Worm (Caenorhabditis elegans) whole organism, L2 larva: ENCODE measurements around the gene dnj-8.

Experiments used
- C34F6.9 ChIP-seq: fragments of 150-350 bp; optimal IDR thresholded peaks from 2 replicates; lab custom pipeline; 2014; ENCODE audit warnings: missing biosample characterization, missing genetic modification characterization
- F13H6.1 ChIP-seq: sonication (generic microtip); optimal IDR thresholded peaks from 2 replicates; lab custom pipeline; 2016; ENCODE audit warnings: missing genetic modification characterization, missing compliant biosample characterization
- R02D3.7 ChIP-seq: fragments of 150-350 bp; optimal IDR thresholded peaks from 2 replicates; lab custom pipeline; 2014; ENCODE audit warnings: missing biosample characterization, missing genetic modification characterization
- ZK546.5 ChIP-seq: sonication (generic microtip); optimal IDR thresholded peaks from 2 replicates; lab custom pipeline; 2017; ENCODE audit warnings: missing biosample characterization, missing genetic modification characterization
- alr-1 ChIP-seq: fragments of 150-350 bp; optimal IDR thresholded peaks from 2 replicates; lab custom pipeline; 2014; ENCODE audit warnings: missing biosample characterization, missing genetic modification characterization
- aly-2 ChIP-seq: fragments of 150-350 bp; optimal IDR thresholded peaks from 2 replicates; lab custom pipeline; 2014; ENCODE audit warnings: missing biosample characterization, missing genetic modification characterization
- ama-1 ChIP-seq: fragments of 150-350 bp; optimal IDR thresholded peaks from 2 replicates; lab custom pipeline; 2018; ENCODE audit warnings: inconsistent platforms
- ceh-82 ChIP-seq: fragments of 150-350 bp; optimal IDR thresholded peaks from 2 replicates; lab custom pipeline; 2014; ENCODE audit warnings: missing biosample characterization, missing genetic modification characterization
- egl-27 ChIP-seq: sonication (generic microtip); optimal IDR thresholded peaks from 3 replicates; lab custom pipeline; 2017; ENCODE audit warnings: missing biosample characterization, missing genetic modification reagents, missing genetic modification characterization
- elt-1 ChIP-seq: fragments of 150-350 bp; optimal IDR thresholded peaks from 2 replicates; lab custom pipeline; 2014; ENCODE audit warnings: missing biosample characterization, missing genetic modification characterization
- fos-1 ChIP-seq: fragments of 150-350 bp; optimal IDR thresholded peaks from 2 replicates; lab custom pipeline; 2014; ENCODE audit warnings: missing biosample characterization, missing genetic modification characterization
- gmeb-1 ChIP-seq: fragments of 150-350 bp; optimal IDR thresholded peaks from 2 replicates; lab custom pipeline; 2014; ENCODE audit warnings: missing biosample characterization, missing genetic modification characterization
- lin-11 ChIP-seq: fragments of 150-350 bp; sonication (generic microtip); optimal IDR thresholded peaks from 2 replicates; lab custom pipeline; 2014; ENCODE audit warnings: missing biosample characterization, missing genetic modification characterization, inconsistent platforms, mixed read lengths
- lin-13 ChIP-seq: fragments of 150-350 bp; optimal IDR thresholded peaks from 2 replicates; lab custom pipeline; 2014; ENCODE audit warnings: missing biosample characterization, missing genetic modification reagents, missing genetic modification characterization
- lin-39 ChIP-seq: fragments of 150-350 bp; optimal IDR thresholded peaks from 2 replicates; lab custom pipeline; 2014; ENCODE audit warnings: missing biosample characterization, missing genetic modification reagents, missing genetic modification characterization
- lsy-2 ChIP-seq, 2 experiments: fragments of 150-350 bp in 1 of 2; sonication (generic microtip) in 1 of 2; optimal IDR thresholded peaks; 2 replicates each; lab custom pipeline; 2014 to 2017; ENCODE audit warnings: missing biosample characterization in 2 of 2, missing genetic modification characterization in 2 of 2
- mab-5 ChIP-seq: fragments of 150-350 bp; optimal IDR thresholded peaks from 2 replicates; lab custom pipeline; 2014; ENCODE audit warnings: missing biosample characterization, missing genetic modification characterization
- mbf-1 ChIP-seq: sonication (generic microtip); optimal IDR thresholded peaks from 2 replicates; lab custom pipeline; 2017; ENCODE audit warnings: missing biosample characterization, missing genetic modification characterization
- mdl-1 ChIP-seq, 2 experiments: fragments of 150-350 bp in 1 of 2; sonication (generic microtip) in 1 of 2; optimal IDR thresholded peaks; 2 replicates each; lab custom pipeline; 2017; ENCODE audit warnings: missing biosample characterization in 2 of 2, missing genetic modification characterization in 2 of 2
- nhr-11 ChIP-seq: fragments of 150-350 bp; optimal IDR thresholded peaks from 2 replicates; lab custom pipeline; 2014; ENCODE audit warnings: missing biosample characterization, missing genetic modification characterization
- nhr-129 ChIP-seq: fragments of 150-350 bp; optimal IDR thresholded peaks from 2 replicates; lab custom pipeline; 2014; ENCODE audit warnings: missing biosample characterization, missing genetic modification characterization
- nhr-21 ChIP-seq: fragments of 150-350 bp; optimal IDR thresholded peaks from 2 replicates; lab custom pipeline; 2014; ENCODE audit warnings: missing biosample characterization, missing genetic modification characterization
- nhr-237 ChIP-seq: fragments of 150-350 bp; optimal IDR thresholded peaks from 2 replicates; lab custom pipeline; 2014; ENCODE audit warnings: missing biosample characterization, missing genetic modification characterization
- nhr-6 ChIP-seq: fragments of 150-350 bp; optimal IDR thresholded peaks from 2 replicates; lab custom pipeline; 2014; ENCODE audit warnings: missing biosample characterization, missing genetic modification characterization
- peb-1 ChIP-seq: fragments of 150-350 bp; optimal IDR thresholded peaks from 2 replicates; lab custom pipeline; 2014; ENCODE audit warnings: missing biosample characterization, missing genetic modification characterization
- sem-4 ChIP-seq: fragments of 150-350 bp; optimal IDR thresholded peaks from 2 replicates; lab custom pipeline; 2014; ENCODE audit warnings: missing biosample characterization, missing genetic modification reagents, missing genetic modification characterization
- skn-1 ChIP-seq: sonication (generic microtip); optimal IDR thresholded peaks from 2 replicates; lab custom pipeline; 2017; ENCODE audit warnings: missing biosample characterization, missing genetic modification characterization
- sma-3 ChIP-seq: sonication (generic microtip); optimal IDR thresholded peaks from 2 replicates; lab custom pipeline; 2016; ENCODE audit warnings: missing genetic modification reagents, missing genetic modification characterization, missing compliant biosample characterization
- sma-9 ChIP-seq, 2 experiments: fragments of 150-350 bp in 1 of 2; sonication (generic microtip) in 1 of 2; optimal IDR thresholded peaks; 2 replicates each; lab custom pipeline; 2014 to 2016; ENCODE audit warnings: missing genetic modification characterization in 2 of 2, mild to moderate bottlenecking in 1 of 2, missing biosample characterization in 1 of 2, missing compliant biosample characterization in 1 of 2, missing genetic modification reagents in 1 of 2, moderate library complexity in 1 of 2
- snpc-4 ChIP-seq: fragments of 150-350 bp; optimal IDR thresholded peaks from 2 replicates; lab custom pipeline; 2014; ENCODE audit warnings: missing biosample characterization, missing genetic modification characterization
- unc-39 ChIP-seq: fragments of 150-350 bp; optimal IDR thresholded peaks from 2 replicates; lab custom pipeline; 2014; ENCODE audit warnings: missing biosample characterization, missing genetic modification characterization
- unc-62 ChIP-seq: fragments of 150-350 bp; optimal IDR thresholded peaks from 2 replicates; lab custom pipeline; 2014; ENCODE audit warnings: missing biosample characterization, missing genetic modification reagents, missing genetic modification characterization
- ztf-1 ChIP-seq: fragments of 200-800 bp; sonication (Bioruptor generic); conservative IDR thresholded peaks from 2 replicates; pipeline ENCODE4 v1.3.6; 2022; ENCODE audit warnings: missing genetic modification characterization, missing compliant biosample characterization
- ztf-11 ChIP-seq: sonication (generic microtip); optimal IDR thresholded peaks from 2 replicates; lab custom pipeline; 2017; ENCODE audit warnings: missing biosample characterization, missing genetic modification characterization
- ztf-4 ChIP-seq: fragments of 150-350 bp; optimal IDR thresholded peaks from 2 replicates; lab custom pipeline; 2014; ENCODE audit warnings: missing biosample characterization, missing genetic modification characterization

Gene dnj-8

ce11 chrII:6609315-6609842 is 11.5 kb upstream of the dnj-8 start, which contains the start of gene epg-5:
Gene epg-5 (minus strand): TSS chrII:6609365.
- TF ChIP-seq ztf-11 (tag; lab: Kevin White, UChicago), result no peak
- TF ChIP-seq lin-39 (tag; lab: Kevin White, UChicago), result no peak
- TF ChIP-seq nhr-129 (tag; lab: Kevin White, UChicago), result peak; percentile 59
- peak in 1 of 2 experiments; percentile 61 for TF ChIP-seq lsy-2 (tag; optimal IDR thresholded peaks at IDR 0.05; lab: Kevin White, UChicago)
- TF ChIP-seq fos-1 (tag; lab: Kevin White, UChicago), result peak; percentile 47
- no peak for TF ChIP-seq aly-2 (tag; lab: Kevin White, UChicago)
- TF ChIP-seq mbf-1 (tag; lab: Kevin White, UChicago), result no peak
- peak; percentile 6 for TF ChIP-seq lin-11 (tag; lab: Kevin White, UChicago)
- TF ChIP-seq C34F6.9, result peak; percentile 67
- no peak for TF ChIP-seq R02D3.7 (tag; lab: Kevin White, UChicago)
- peak in 1 of 2 experiments; percentile 19 for TF ChIP-seq mdl-1 (tag; optimal IDR thresholded peaks at IDR 0.05; lab: Kevin White, UChicago)
- no peak for TF ChIP-seq egl-27 (tag; lab: Kevin White, UChicago)
- TF ChIP-seq lin-13 (GFP tag; lab: Kevin White, UChicago), result no peak

ce11 chrII:6608626-6609025 is 10.7 kb upstream of the dnj-8 start:
- no peak for TF ChIP-seq peb-1 (tag; lab: Kevin White, UChicago)
- no peak for TF ChIP-seq snpc-4 (tag; lab: Kevin White, UChicago)

ce11 chrII:6600973-6601372 is 3.1 kb upstream of the dnj-8 start, which contains the start of gene vps-33.2:
Gene vps-33.2 (plus strand): TSS chrII:6601216.
- TF ChIP-seq nhr-129 (tag; lab: Kevin White, UChicago) (peak; percentile 35), nhr-21 (tag; lab: Kevin White, UChicago) (no peak), C34F6.9 (peak; percentile 59), sma-3 (GFP tag; lab: Kevin White, UChicago) (peak; percentile 20), ztf-1 (GFP tag; lab: Robert Waterston, UW) (no peak), ceh-82 (tag; lab: Kevin White, UChicago) (no peak), mbf-1 (tag; lab: Kevin White, UChicago) (no peak), sma-9 (GFP tag; optimal IDR thresholded peaks at IDR 0.05; lab: Kevin White, UChicago) (peak; percentile 58), sma-9 (tag; optimal IDR thresholded peaks at IDR 0.05; lab: Kevin White, UChicago) (no peak), peb-1 (tag; lab: Kevin White, UChicago) (no peak), gmeb-1 (tag; lab: Kevin White, UChicago) (peak; percentile 48), lsy-2 (tag; optimal IDR thresholded peaks at IDR 0.05; lab: Kevin White, UChicago) (peak; percentile 27 to 58), lin-39 (tag; lab: Kevin White, UChicago) (no peak), F13H6.1 (tag; lab: Kevin White, UChicago) (peak; percentile 46), fos-1 (tag; lab: Kevin White, UChicago) (peak; percentile 23), lin-13 (GFP tag; lab: Kevin White, UChicago) (no peak), lin-11 (tag; lab: Kevin White, UChicago) (peak; percentile 22)

ce11 chrII:6597507-6597906 is 373 bp downstream of the dnj-8 start:
- TF ChIP-seq ztf-4 (tag; lab: Kevin White, UChicago), result no peak
- TF ChIP-seq alr-1 (tag; lab: Kevin White, UChicago), result no peak
- TF ChIP-seq sma-9 (GFP tag; optimal IDR thresholded peaks at IDR 0.05; lab: Kevin White, UChicago), result no peak
- no peak for TF ChIP-seq sma-9 (tag; optimal IDR thresholded peaks at IDR 0.05; lab: Kevin White, UChicago)
- TF ChIP-seq sem-4 (tag; lab: Kevin White, UChicago), result no peak
- no peak for TF ChIP-seq unc-62 (GFP tag; lab: Kevin White, UChicago)
- TF ChIP-seq nhr-129 (tag; lab: Kevin White, UChicago), result no peak
- no peak for TF ChIP-seq mab-5 (tag; lab: Kevin White, UChicago)

ce11 chrII:6594151-6594550 is 3.7 kb downstream of the dnj-8 start, which contains the start of gene aipr-1:
Gene aipr-1 (minus strand): TSS chrII:6594251.
- TF ChIP-seq unc-62 (GFP tag; lab: Kevin White, UChicago), result no peak
- TF ChIP-seq unc-39 (tag; lab: Kevin White, UChicago), result no peak
- TF ChIP-seq nhr-237 (tag; lab: Kevin White, UChicago), result no peak
- TF ChIP-seq nhr-6 (tag; lab: Kevin White, UChicago), result no peak
- TF ChIP-seq sma-9 (GFP tag; optimal IDR thresholded peaks at IDR 0.05; lab: Kevin White, UChicago), result no peak
- no peak for TF ChIP-seq sma-9 (tag; optimal IDR thresholded peaks at IDR 0.05; lab: Kevin White, UChicago)
- no peak for TF ChIP-seq lin-13 (GFP tag; lab: Kevin White, UChicago)
- TF ChIP-seq ztf-11 (tag; lab: Kevin White, UChicago), result no peak
- TF ChIP-seq R02D3.7 (tag; lab: Kevin White, UChicago), result no peak
- TF ChIP-seq mab-5 (tag; lab: Kevin White, UChicago), result no peak
- no peak for TF ChIP-seq skn-1
- TF ChIP-seq ZK546.5, result no peak
- no peak for TF ChIP-seq ama-1 (lab: Kevin White, UChicago)
- no peak for TF ChIP-seq peb-1 (tag; lab: Kevin White, UChicago)
- TF ChIP-seq ceh-82 (tag; lab: Kevin White, UChicago), result no peak
- no peak for TF ChIP-seq nhr-11 (tag; lab: Kevin White, UChicago)
- no peak for TF ChIP-seq sma-3 (GFP tag; lab: Kevin White, UChicago)
- TF ChIP-seq lin-39 (tag; lab: Kevin White, UChicago), result no peak
- no peak for TF ChIP-seq fos-1 (tag; lab: Kevin White, UChicago)
- no peak for TF ChIP-seq elt-1 (tag; lab: Kevin White, UChicago)
